Fruit fly (Drosophila melanogaster): Measurements from ENCODE around the gene CG5938.

dm6 chr3R:27282286-27282685 is 7.7 kb downstream of the CG5938 start, which contains the start of gene mrt:
- TF ChIP-seq pad (GFP tag; optimal IDR thresholded peaks at IDR 0.05) (peak; percentile 48), CG1620 (GFP tag; optimal IDR thresholded peaks at IDR 0.05) (peak; percentile 67), CG12768 (GFP tag; optimal IDR thresholded peaks at IDR 0.05) (peak; percentile 51), CG11617 (GFP tag; optimal IDR thresholded peaks at IDR 0.05) (peak; percentile 85), Clk (GFP tag; optimal IDR thresholded peaks at IDR 0.05) (peak; percentile 59), tj (GFP tag; optimal IDR thresholded peaks at IDR 0.05) (peak; percentile 62), cnc (optimal IDR thresholded peaks at IDR 0.05) (no peak), CG5204 (GFP tag; optimal IDR thresholded peaks at IDR 0.05) (peak; percentile 84), toe (GFP tag; optimal IDR thresholded peaks at IDR 0.05) (peak; percentile 76), Hr96 (GFP tag; optimal IDR thresholded peaks at IDR 0.05) (peak; percentile 70), CG7101 (tag; optimal IDR thresholded peaks at IDR 0.05) (peak; percentile 75), CG14711 (tag; optimal IDR thresholded peaks at IDR 0.05) (peak; percentile 72)

Measured in whole organism, adult.